Worm (Caenorhabditis elegans) whole organism, L1 larva: ENCODE data around the gene acdh-2.

Experiments
- C16A3.4 ChIP-seq: fragments of 150-350 bp; optimal IDR thresholded peaks from 2 replicates; lab custom pipeline; 2014; ENCODE audit warnings: missing biosample characterization, missing genetic modification characterization
- C34B4.2 ChIP-seq: sonication (generic microtip); optimal IDR thresholded peaks from 2 replicates; lab custom pipeline; 2017; ENCODE audit warnings: mild to moderate bottlenecking, missing genetic modification characterization, missing compliant biosample characterization
- F16B12.6 ChIP-seq: fragments of 150-350 bp; optimal IDR thresholded peaks from 2 replicates; lab custom pipeline; 2014; ENCODE audit warnings: missing biosample characterization, missing genetic modification characterization
- Y116A8C.19 ChIP-seq: sonication (generic microtip); optimal IDR thresholded peaks from 2 replicates; lab custom pipeline; 2016; ENCODE audit warnings: missing compliant biosample characterization, missing genetic modification characterization, borderline replicate concordance
- aha-1 ChIP-seq: fragments of 150-350 bp; optimal IDR thresholded peaks from 2 replicates; lab custom pipeline; 2014; ENCODE audit warnings: missing biosample characterization, missing genetic modification characterization
- aly-2 ChIP-seq: fragments of 150-350 bp; optimal IDR thresholded peaks from 2 replicates; lab custom pipeline; 2014; ENCODE audit warnings: missing biosample characterization, missing genetic modification characterization
- blmp-1 ChIP-seq: fragments of 150-350 bp; optimal IDR thresholded peaks from 2 replicates; lab custom pipeline; 2014; ENCODE audit warnings: missing biosample characterization, missing genetic modification characterization
- ceh-82 ChIP-seq, 3 experiments: fragments of 150-350 bp in 1 of 3; sonication (generic microtip) in 2 of 3; optimal IDR thresholded peaks; 2 replicates each; lab custom pipeline; 2014 to 2017; ENCODE audit warnings: missing biosample characterization in 3 of 3, missing genetic modification characterization in 3 of 3
- egl-13 ChIP-seq: sonication (generic microtip); optimal IDR thresholded peaks from 2 replicates; lab custom pipeline; 2016; ENCODE audit warnings: missing genotype, missing genetic modification reagents, missing genetic modification characterization, missing compliant biosample characterization
- elt-2 ChIP-seq: sonication (generic microtip); optimal IDR thresholded peaks from 2 replicates; lab custom pipeline; 2016; ENCODE audit warnings: missing genetic modification characterization, mild to moderate bottlenecking, inconsistent platforms, missing compliant biosample characterization, missing genetic modification reagents
- elt-3 ChIP-seq, 6 experiments: fragments of 150-350 bp in 1 of 6; sonication (generic microtip); optimal IDR thresholded peaks; 2 replicates each; lab custom pipeline; 2017 to 2018; ENCODE audit warnings: missing biosample characterization in 6 of 6, missing genetic modification characterization in 6 of 6, inconsistent platforms in 1 of 6
- fkh-8 ChIP-seq: sonication (generic microtip); optimal IDR thresholded peaks from 2 replicates; lab custom pipeline; 2016; ENCODE audit warnings: mild to moderate bottlenecking, missing genetic modification characterization, missing compliant biosample characterization
- grh-1 ChIP-seq: fragments of 200-800 bp; sonication (Bioruptor generic); IDR thresholded peaks from 2 replicates; pipeline ENCODE4 v1.3.6; 2022; ENCODE audit warnings: missing genetic modification reagents, missing genetic modification characterization, missing compliant biosample characterization
- hlh-4 ChIP-seq: sonication (generic microtip); optimal IDR thresholded peaks from 2 replicates; lab custom pipeline; 2016; ENCODE audit warnings: mild to moderate bottlenecking, missing genetic modification characterization, missing compliant biosample characterization
- irx-1 ChIP-seq: sonication (generic microtip); optimal IDR thresholded peaks from 2 replicates; lab custom pipeline; 2016; ENCODE audit warnings: missing genetic modification characterization, missing compliant biosample characterization
- jun-1 ChIP-seq: fragments of 150-350 bp; optimal IDR thresholded peaks from 2 replicates; lab custom pipeline; 2014; ENCODE audit warnings: missing biosample characterization, missing genetic modification reagents, missing genetic modification characterization
- lin-13 ChIP-seq: fragments of 150-350 bp; optimal IDR thresholded peaks from 2 replicates; lab custom pipeline; 2014; ENCODE audit warnings: missing biosample characterization, missing genetic modification reagents, missing genetic modification characterization
- lin-14 ChIP-seq: fragments of 200-800 bp; sonication (Bioruptor generic); optimal IDR thresholded peaks from 2 replicates; lab custom pipeline; 2018; ENCODE audit warnings: mild to moderate bottlenecking, missing genetic modification characterization, moderate library complexity, missing compliant biosample characterization
- lin-15B ChIP-seq: fragments of 150-350 bp; sonication (generic microtip); optimal IDR thresholded peaks from 3 replicates; lab custom pipeline; 2014; ENCODE audit warnings: missing biosample characterization, missing genetic modification characterization
- lin-35 ChIP-seq, 2 experiments: fragments of 150-350 bp; optimal IDR thresholded peaks; 2 replicates each; lab custom pipeline; 2014; ENCODE audit warnings: missing biosample characterization in 2 of 2, missing genetic modification characterization in 2 of 2, missing genetic modification reagents in 2 of 2
- mdl-1 ChIP-seq, 2 experiments: fragments of 150-350 bp; optimal IDR thresholded peaks; 2 replicates each; lab custom pipeline; 2014 to 2017; ENCODE audit warnings: missing biosample characterization in 2 of 2, missing genetic modification characterization in 2 of 2, inconsistent platforms in 1 of 2
- mef-2 ChIP-seq: fragments of 150-350 bp; optimal IDR thresholded peaks from 2 replicates; lab custom pipeline; 2014; ENCODE audit warnings: missing biosample characterization, missing genetic modification characterization
- nhr-19 ChIP-seq: fragments of 200-800 bp; sonication (Bioruptor generic); conservative IDR thresholded peaks from 2 replicates; pipeline ENCODE4 v1.3.6; 2022; ENCODE audit warnings: missing genetic modification characterization, missing compliant biosample characterization
- nhr-20 ChIP-seq: sonication (generic microtip); optimal IDR thresholded peaks from 2 replicates; lab custom pipeline; 2016; ENCODE audit warnings: mild to moderate bottlenecking, missing genetic modification characterization, missing compliant biosample characterization
- nhr-71 ChIP-seq: sonication (generic microtip); optimal IDR thresholded peaks from 2 replicates; lab custom pipeline; 2016; ENCODE audit warnings: mild to moderate bottlenecking, missing genetic modification characterization, moderate library complexity, missing compliant biosample characterization
- nhr-77 ChIP-seq: fragments of 150-350 bp; optimal IDR thresholded peaks from 2 replicates; lab custom pipeline; 2014; ENCODE audit warnings: missing biosample characterization, missing genetic modification characterization
- nhr-90 ChIP-seq: sonication (generic microtip); optimal IDR thresholded peaks from 2 replicates; lab custom pipeline; 2016; ENCODE audit warnings: mild to moderate bottlenecking, missing genetic modification characterization, missing compliant biosample characterization; ENCODE audit not compliant: poor library complexity
- pag-3 ChIP-seq: sonication (generic microtip); optimal IDR thresholded peaks from 2 replicates; lab custom pipeline; 2017; ENCODE audit warnings: missing genetic modification characterization, mild to moderate bottlenecking, missing compliant biosample characterization, antibody characterized with exemption, borderline replicate concordance; ENCODE audit not compliant: insufficient read depth
- pax-3 ChIP-seq: fragments of 200-800 bp; sonication (Bioruptor generic); optimal IDR thresholded peaks from 2 replicates; lab custom pipeline; 2018; ENCODE audit warnings: mild to moderate bottlenecking, missing genetic modification characterization, moderate library complexity, missing compliant biosample characterization
- pqm-1 ChIP-seq: sonication (generic microtip); optimal IDR thresholded peaks from 3 replicates; lab custom pipeline; 2017; ENCODE audit warnings: missing biosample characterization, missing genetic modification characterization
- rnt-1 ChIP-seq: sonication (generic microtip); optimal IDR thresholded peaks from 2 replicates; lab custom pipeline; 2016; ENCODE audit warnings: mild to moderate bottlenecking, missing genetic modification characterization, moderate library complexity, missing compliant biosample characterization
- skn-1 ChIP-seq: fragments of 150-350 bp; optimal IDR thresholded peaks from 2 replicates; lab custom pipeline; 2014; ENCODE audit warnings: missing biosample characterization, missing genetic modification characterization
- snpc-4 ChIP-seq: fragments of 150-350 bp; optimal IDR thresholded peaks from 2 replicates; lab custom pipeline; 2014; ENCODE audit warnings: missing biosample characterization, missing genetic modification characterization
- snu-23 ChIP-seq: sonication (generic microtip); optimal IDR thresholded peaks from 2 replicates; lab custom pipeline; 2016; ENCODE audit warnings: missing genetic modification characterization, missing compliant biosample characterization
- sptf-1 ChIP-seq: fragments of 150-350 bp; optimal IDR thresholded peaks from 2 replicates; lab custom pipeline; 2014; ENCODE audit warnings: missing biosample characterization, missing genetic modification characterization
- sup-37 ChIP-seq: fragments of 200-800 bp; sonication (Bioruptor generic); optimal IDR thresholded peaks from 2 replicates; lab custom pipeline; 2018; ENCODE audit warnings: mild to moderate bottlenecking, missing genetic modification characterization, missing compliant biosample characterization
- tbx-2 ChIP-seq: sonication (generic microtip); optimal IDR thresholded peaks from 2 replicates; lab custom pipeline; 2016; ENCODE audit warnings: missing genetic modification characterization, missing compliant biosample characterization
- tlp-1 ChIP-seq: fragments of 150-350 bp; optimal IDR thresholded peaks from 2 replicates; lab custom pipeline; 2014; ENCODE audit warnings: missing biosample characterization, missing genetic modification characterization
- unc-30 ChIP-seq: sonication (generic microtip); optimal IDR thresholded peaks from 2 replicates; lab custom pipeline; 2017; ENCODE audit warnings: missing biosample characterization, missing genetic modification characterization
- unc-62 ChIP-seq: fragments of 150-350 bp; optimal IDR thresholded peaks from 2 replicates; lab custom pipeline; 2014; ENCODE audit warnings: missing biosample characterization, missing genetic modification reagents, missing genetic modification characterization
- unc-86 ChIP-seq: sonication (generic microtip); optimal IDR thresholded peaks from 2 replicates; lab custom pipeline; 2016; ENCODE audit warnings: missing genetic modification characterization, missing compliant biosample characterization
- vab-15 ChIP-seq: sonication (generic microtip); optimal IDR thresholded peaks from 2 replicates; lab custom pipeline; 2017; ENCODE audit warnings: missing genotype, mild to moderate bottlenecking, missing genetic modification characterization, missing compliant biosample characterization
- xbp-1 ChIP-seq: sonication (generic microtip); optimal IDR thresholded peaks from 2 replicates; lab custom pipeline; 2016; ENCODE audit warnings: missing genetic modification characterization, missing compliant biosample characterization
- zip-4 ChIP-seq: fragments of 200-800 bp; sonication (Bioruptor generic); optimal IDR thresholded peaks from 2 replicates; lab custom pipeline; 2018; ENCODE audit warnings: mild to moderate bottlenecking, missing genetic modification characterization, moderate library complexity, missing compliant biosample characterization
- ztf-4 ChIP-seq: fragments of 150-350 bp; optimal IDR thresholded peaks from 2 replicates; lab custom pipeline; 2014; ENCODE audit warnings: missing biosample characterization, missing genetic modification characterization

acdh-2 gene

DNA sequence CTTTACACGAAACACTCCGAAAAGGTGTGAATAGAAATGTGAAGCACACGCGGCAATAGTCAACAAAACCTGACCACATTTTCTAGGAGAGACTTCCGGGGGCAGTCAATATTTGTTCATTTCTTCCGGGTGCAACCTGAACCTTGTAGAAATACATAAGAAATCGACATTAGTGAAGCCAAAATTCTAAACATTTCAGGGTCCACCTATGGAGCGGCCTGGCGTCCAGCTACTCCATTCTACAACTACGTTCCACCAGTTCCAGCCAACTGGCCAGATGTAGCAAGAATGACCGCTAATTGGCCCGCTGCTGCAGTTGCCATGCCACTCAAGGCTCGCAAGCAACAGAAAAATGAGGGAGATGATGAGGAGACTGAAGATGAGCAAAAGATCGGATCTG lies 31.9 kb upstream of the acdh-2 start:
- no peak for TF ChIP-seq C16A3.4 (tag; lab: Kevin White, UChicago)
- no peak for TF ChIP-seq elt-2
- no peak for TF ChIP-seq pax-3 (tag; lab: Kevin White, UChicago)
- no peak for TF ChIP-seq unc-62 (GFP tag; lab: Kevin White, UChicago)
- TF ChIP-seq F16B12.6 (tag; lab: Kevin White, UChicago): no peak
- TF ChIP-seq pag-3 (tag; lab: Kevin White, UChicago): no peak
- no peak for TF ChIP-seq elt-3 (tag; optimal IDR thresholded peaks at IDR 0.05; lab: Kevin White, UChicago)
- TF ChIP-seq tlp-1 (tag; lab: Kevin White, UChicago): no peak
- no peak for TF ChIP-seq ztf-4 (tag; lab: Kevin White, UChicago)
- TF ChIP-seq mef-2: no peak
- TF ChIP-seq grh-1: no peak

DNA sequence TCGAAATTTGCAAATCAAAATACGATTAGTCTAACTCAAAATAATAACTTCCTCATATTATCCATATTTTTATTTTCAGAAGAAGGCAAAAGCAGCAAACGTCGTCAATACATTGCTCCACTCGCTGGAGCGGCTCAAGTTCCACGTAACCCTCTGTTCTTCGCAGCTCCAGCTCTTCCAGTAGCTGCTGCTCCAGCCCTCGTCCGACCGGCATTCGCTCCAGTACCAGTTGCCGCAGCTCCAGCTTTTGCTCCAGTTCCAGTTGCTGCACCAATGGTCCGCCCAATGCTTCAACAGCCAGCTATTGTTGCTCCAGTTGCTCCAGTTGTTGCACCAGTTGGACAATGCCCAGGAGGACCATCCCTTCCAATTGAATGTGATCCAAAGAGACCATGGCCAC lies 31.4 kb upstream of the acdh-2 start:
- no peak for TF ChIP-seq fkh-8 (tag; lab: Kevin White, UChicago)
- no peak for TF ChIP-seq nhr-77
- TF ChIP-seq tbx-2 (tag; lab: Kevin White, UChicago): no peak
- no peak for TF ChIP-seq lin-14 (GFP tag; lab: Kevin White, UChicago)
- no peak for TF ChIP-seq aha-1 (tag; lab: Kevin White, UChicago)
- TF ChIP-seq ztf-4 (tag; lab: Kevin White, UChicago): no peak

DNA sequence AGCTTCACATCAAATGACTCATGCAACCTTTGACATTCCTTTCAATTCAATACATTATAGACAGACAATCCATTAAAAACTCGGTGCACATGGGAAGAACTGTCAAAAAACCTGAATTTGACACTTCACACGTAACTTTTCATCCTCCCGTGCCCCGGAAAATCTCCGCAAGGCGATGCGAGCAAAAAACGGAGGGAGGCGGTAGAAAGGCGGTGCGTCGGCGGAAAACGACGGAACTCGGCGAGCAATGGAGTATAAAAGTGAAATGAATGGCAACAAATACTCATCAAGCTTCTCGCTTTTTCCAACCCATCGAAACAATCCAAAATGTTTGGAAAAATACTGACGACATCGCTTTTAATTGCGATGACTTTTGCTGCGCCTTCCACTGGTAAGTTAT lies 30.7 kb upstream of the acdh-2 start, which contains the start of gene T25E4.1:
Gene T25E4.1 (plus strand): TSS at position 301 of the 400 bp plus-strand sequence.
- TF ChIP-seq lin-14 (GFP tag; lab: Kevin White, UChicago) (no peak), hlh-4 (tag; lab: Kevin White, UChicago) (no peak), tlp-1 (tag; lab: Kevin White, UChicago) (no peak), pqm-1 (tag; lab: Kevin White, UChicago) (no peak), unc-62 (GFP tag; lab: Kevin White, UChicago) (no peak), nhr-19 (GFP tag; lab: Robert Waterston, UW) (no peak), jun-1 (tag; lab: Kevin White, UChicago) (no peak), nhr-71 (tag; lab: Kevin White, UChicago) (no peak), grh-1 (no peak), unc-86 (no peak), irx-1 (tag; lab: Kevin White, UChicago) (no peak)

DNA sequence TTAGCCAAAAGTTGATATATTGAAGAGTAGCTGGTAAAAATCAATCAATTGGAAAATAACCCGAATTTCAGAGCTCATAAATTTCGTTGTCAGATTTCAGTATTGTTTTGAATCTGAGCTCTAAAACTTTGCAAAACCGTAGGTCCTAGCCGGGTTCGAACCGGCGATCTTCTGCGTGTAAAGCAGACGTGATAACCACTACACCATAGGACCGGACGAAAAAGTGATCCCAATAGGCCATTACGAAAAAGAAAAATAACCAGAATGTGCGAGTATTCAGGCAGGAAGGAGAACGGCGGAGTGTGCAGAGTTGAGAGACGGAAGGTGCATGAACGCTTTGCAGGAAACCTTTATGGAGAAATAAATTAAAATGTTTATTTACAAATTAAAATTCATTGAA lies 29.8 kb upstream of the acdh-2 start:
- TF ChIP-seq lin-15B (tag; lab: Kevin White, UChicago): no peak
- peak; percentile 54 for TF ChIP-seq C16A3.4 (tag; lab: Kevin White, UChicago)
- TF ChIP-seq F16B12.6 (tag; lab: Kevin White, UChicago): no peak
- no peak for TF ChIP-seq sup-37
- no peak for TF ChIP-seq aly-2
- peak; percentile 34 for TF ChIP-seq nhr-20 (tag; lab: Kevin White, UChicago)
- peak in 1 of 2 experiments; percentile 30 for TF ChIP-seq mdl-1 (tag; optimal IDR thresholded peaks at IDR 0.05; lab: Kevin White, UChicago)
- no peak for TF ChIP-seq unc-30 (tag; lab: Kevin White, UChicago)
- TF ChIP-seq rnt-1 (tag; lab: Kevin White, UChicago): peak; percentile 59
- TF ChIP-seq C34B4.2 (tag; lab: Kevin White, UChicago): no peak
- peak; percentile 66 for TF ChIP-seq fkh-8 (tag; lab: Kevin White, UChicago)
- peak; percentile 55 for TF ChIP-seq snu-23
- TF ChIP-seq lin-35 (GFP tag; optimal IDR thresholded peaks at IDR 0.05; lab: Kevin White, UChicago): peak in 1 of 2 experiments; percentile 59
- TF ChIP-seq ceh-82 (tag; optimal IDR thresholded peaks at IDR 0.05; lab: Kevin White, UChicago): peak in 1 of 3 experiments; percentile 6
- peak; percentile 5 for TF ChIP-seq xbp-1
- TF ChIP-seq nhr-90 (tag; lab: Kevin White, UChicago): peak; percentile 10
- no peak for TF ChIP-seq pax-3 (tag; lab: Kevin White, UChicago)
- TF ChIP-seq Y116A8C.19: no peak
- TF ChIP-seq blmp-1 (tag; lab: Kevin White, UChicago): peak; percentile 20
- peak; percentile 2 for TF ChIP-seq lin-13
- no peak for TF ChIP-seq pag-3 (tag; lab: Kevin White, UChicago)
- TF ChIP-seq vab-15 (tag; lab: Kevin White, UChicago): no peak
- no peak for TF ChIP-seq zip-4
- no peak for TF ChIP-seq grh-1
- 0 out of 2 replicates have a peak, but pooled peaks have one; percentile 15 for TF ChIP-seq nhr-19 (GFP tag; lab: Robert Waterston, UW)
- peak; percentile 0 for TF ChIP-seq egl-13
- peak; percentile 36 for TF ChIP-seq snpc-4 (tag; lab: Kevin White, UChicago)
- peak; percentile 40 for TF ChIP-seq skn-1
- TF ChIP-seq sptf-1 (tag; lab: Kevin White, UChicago): no peak
- peak; percentile 52 for TF ChIP-seq nhr-71 (tag; lab: Kevin White, UChicago)
